Fruit fly (Drosophila melanogaster): ENCODE data around the gene CG5746.

CG5746 gene

dm6 chr3R:24318217-24319082 is 30.1 kb downstream of the CG5746 start, which contains the start of the genes Nab2 and BRWD3 (continued):
- TF ChIP-seq E2f2 (GFP tag; IDR thresholded peaks at IDR 0.05) (peak; percentile 57), CG11247 (GFP tag; IDR thresholded peaks at IDR 0.05) (peak; percentile 34; the same call in 1 of the 2 replicates), Usf (GFP tag; optimal IDR thresholded peaks at IDR 0.05) (no peak), CG42726 (GFP tag; IDR thresholded peaks at IDR 0.05; ENCODE audit: partially characterized antibody) (peak; percentile 81), CG13296 (GFP tag; optimal IDR thresholded peaks at IDR 0.05) (no peak), sc (optimal IDR thresholded peaks at IDR 0.05) (no peak), sc (GFP tag; optimal IDR thresholded peaks at IDR 0.05) (no peak), CG10543 (GFP tag; optimal IDR thresholded peaks at IDR 0.05) (peak; percentile 38), Rfx (GFP tag; IDR thresholded peaks at IDR 0.05) (peak; percentile 75), CG2199 (GFP tag; IDR thresholded peaks at IDR 0.05) (no peak), Lim3 (GFP tag; IDR thresholded peaks at IDR 0.05) (no peak), CG5953 (GFP tag; IDR thresholded peaks at IDR 0.05) (no peak), CG7556 (GFP tag; optimal IDR thresholded peaks at IDR 0.05) (no peak), BtbVII (GFP tag; optimal IDR thresholded peaks at IDR 0.05) (no peak), chn (GFP tag; optimal IDR thresholded peaks at IDR 0.05) (no peak), gem (tag; optimal IDR thresholded peaks at IDR 0.05) (no peak), pzg (GFP tag; optimal IDR thresholded peaks at IDR 0.05) (peak; percentile 62), abd-A (tag; optimal IDR thresholded peaks at IDR 0.05) (no peak), CkIIα-i1 (GFP tag; IDR thresholded peaks at IDR 0.05) (no peak), pnt (GFP tag; optimal IDR thresholded peaks at IDR 0.05) (no peak), run (tag; optimal IDR thresholded peaks at IDR 0.05) (no peak), kah (GFP tag; optimal IDR thresholded peaks at IDR 0.05) (no peak), Eip74EF (GFP tag; optimal IDR thresholded peaks at IDR 0.05) (no peak), eve (GFP tag; optimal IDR thresholded peaks at IDR 0.05) (no peak), mirr (GFP tag; optimal IDR thresholded peaks at IDR 0.05) (no peak), toy (GFP tag; IDR thresholded peaks at IDR 0.05) (no peak), aop (GFP tag; IDR thresholded peaks at IDR 0.05) (no peak), CG17829 (tag; optimal IDR thresholded peaks at IDR 0.05) (peak; percentile 18), Spps (tag; optimal IDR thresholded peaks at IDR 0.05) (no peak), tup (GFP tag; optimal IDR thresholded peaks at IDR 0.05) (no peak), da (GFP tag; optimal IDR thresholded peaks at IDR 0.05) (no peak), CG15601 (tag; optimal IDR thresholded peaks at IDR 0.05) (no peak), Dbx (GFP tag; IDR thresholded peaks at IDR 0.05) (peak; percentile 19; the same call in 1 of the 3 replicates), onecut (GFP tag; IDR thresholded peaks at IDR 0.05) (peak; percentile 79), CG1529 (GFP tag; optimal IDR thresholded peaks at IDR 0.05) (no peak), CG2129 (GFP tag; IDR thresholded peaks at IDR 0.05; ENCODE audit: partially characterized antibody) (peak; percentile 17), CG18599 (GFP tag; optimal IDR thresholded peaks at IDR 0.05) (no peak), Sin3A (optimal IDR thresholded peaks at IDR 0.05) (peak; percentile 18), Atf-2 (GFP tag; optimal IDR thresholded peaks at IDR 0.05) (no peak), peb (GFP tag; IDR thresholded peaks at IDR 0.05) (no peak), NK7.1 (GFP tag; optimal IDR thresholded peaks at IDR 0.05) (no peak), CG8089 (GFP tag; optimal IDR thresholded peaks at IDR 0.05) (no peak), Xbp1 (GFP tag; optimal IDR thresholded peaks at IDR 0.05) (peak; percentile 58), lmd (GFP tag; IDR thresholded peaks at IDR 0.05) (peak; percentile 22; the same call in 1 of the 2 replicates), ato (GFP tag; IDR thresholded peaks at IDR 0.05; ENCODE audit: partially characterized antibody) (peak; percentile 25), psq (GFP tag; optimal IDR thresholded peaks at IDR 0.05) (no peak), CG2120 (GFP tag; optimal IDR thresholded peaks at IDR 0.05) (peak; percentile 38), CG10366 (GFP tag; IDR thresholded peaks at IDR 0.05) (no peak), al (GFP tag; IDR thresholded peaks at IDR 0.05) (0 out of 2 replicates have a peak, but pooled peaks have one; percentile 34), Dp (GFP tag; optimal IDR thresholded peaks at IDR 0.05) (peak; percentile 47)
